Worm (Caenorhabditis elegans): Measurements from ENCODE around the gene ssr-2.

DNA sequence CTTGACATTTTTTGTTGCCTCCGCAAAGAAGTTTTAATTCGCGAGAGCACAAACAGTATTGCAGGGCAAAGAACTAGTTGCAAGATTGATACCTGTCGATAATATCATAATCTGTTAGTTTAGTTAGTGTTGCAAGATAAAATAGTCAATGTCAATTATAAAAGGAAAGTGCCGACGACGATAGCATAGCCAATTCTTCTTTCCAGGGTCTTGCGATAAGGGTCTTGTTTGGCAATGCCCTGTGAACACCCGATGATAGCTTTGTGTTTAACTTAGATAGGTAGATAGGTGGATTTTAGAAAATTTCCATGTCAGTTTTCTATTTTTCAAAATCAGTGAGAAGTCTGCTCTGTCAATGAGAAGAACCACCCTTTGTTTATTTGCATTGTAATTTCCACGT, 33.2 kb downstream of the ssr-2 start:
- no peak for TF ChIP-seq ceh-39 (tag; optimal IDR thresholded peaks at IDR 0.05)
- TF ChIP-seq mls-2 (tag; optimal IDR thresholded peaks at IDR 0.05), result no peak
- no peak for TF ChIP-seq nhr-12 (tag; optimal IDR thresholded peaks at IDR 0.05)
- no peak for TF ChIP-seq unc-62 (GFP tag; optimal IDR thresholded peaks at IDR 0.05)
- no peak for TF ChIP-seq elt-1 (tag; optimal IDR thresholded peaks at IDR 0.05; ENCODE audit: borderline replicate concordance, insufficient read depth)
- no peak for TF ChIP-seq ztf-11 (tag; optimal IDR thresholded peaks at IDR 0.05)
- TF ChIP-seq nhr-76 (tag; optimal IDR thresholded peaks at IDR 0.05), result no peak
- no peak for TF ChIP-seq unc-120 (tag; optimal IDR thresholded peaks at IDR 0.05; ENCODE audit: poor library complexity, severe bottlenecking)
- TF ChIP-seq drap-1 (GFP tag; optimal IDR thresholded peaks at IDR 0.05), result no peak
- TF ChIP-seq pha-4 (tag; optimal IDR thresholded peaks at IDR 0.05), result no peak
